Worm (Caenorhabditis elegans) whole organism, midembryonic: ENCODE data around the gene Y12A6A.1.

ENCODE experiments used
- T22C8.4 ChIP-seq: fragments of 200-800 bp; sonication (Bioruptor generic); IDR thresholded peaks from 2 replicates; pipeline ENCODE4 v1.3.6; 2022; ENCODE audit warnings: missing genetic modification characterization, missing compliant biosample characterization
- cog-1 ChIP-seq: sonication (generic microtip); optimal IDR thresholded peaks from 2 replicates; lab custom pipeline; 2016; ENCODE audit warnings: missing genetic modification characterization, missing compliant biosample characterization
- flt-1 ChIP-seq: fragments of 200-800 bp; sonication (Bioruptor generic); IDR thresholded peaks from 2 replicates; pipeline ENCODE4 v1.3.6; 2022; ENCODE audit warnings: missing genetic modification characterization, missing compliant biosample characterization
- klf-2 ChIP-seq: fragments of 200-800 bp; sonication (Bioruptor generic); conservative IDR thresholded peaks from 2 replicates; pipeline ENCODE4 v1.3.6; 2022; ENCODE audit warnings: missing genetic modification reagents, missing genetic modification characterization, missing compliant biosample characterization
- ref-1 ChIP-seq: fragments of 200-800 bp; sonication (Bioruptor generic); conservative IDR thresholded peaks from 2 replicates; pipeline ENCODE4 v1.3.6; 2022; ENCODE audit warnings: missing genetic modification reagents, missing genetic modification characterization, missing compliant biosample characterization
- tab-1 ChIP-seq: fragments of 200-800 bp; sonication (Bioruptor generic); IDR thresholded peaks from 2 replicates; pipeline ENCODE4 v1.3.6; 2022; ENCODE audit warnings: missing genetic modification characterization, missing compliant biosample characterization
- ztf-29 ChIP-seq: fragments of 200-800 bp; sonication (Bioruptor generic); IDR thresholded peaks from 2 replicates; pipeline ENCODE4 v1.3.6; 2022; ENCODE audit warnings: missing genetic modification reagents, missing genetic modification characterization, missing compliant biosample characterization

DNA sequence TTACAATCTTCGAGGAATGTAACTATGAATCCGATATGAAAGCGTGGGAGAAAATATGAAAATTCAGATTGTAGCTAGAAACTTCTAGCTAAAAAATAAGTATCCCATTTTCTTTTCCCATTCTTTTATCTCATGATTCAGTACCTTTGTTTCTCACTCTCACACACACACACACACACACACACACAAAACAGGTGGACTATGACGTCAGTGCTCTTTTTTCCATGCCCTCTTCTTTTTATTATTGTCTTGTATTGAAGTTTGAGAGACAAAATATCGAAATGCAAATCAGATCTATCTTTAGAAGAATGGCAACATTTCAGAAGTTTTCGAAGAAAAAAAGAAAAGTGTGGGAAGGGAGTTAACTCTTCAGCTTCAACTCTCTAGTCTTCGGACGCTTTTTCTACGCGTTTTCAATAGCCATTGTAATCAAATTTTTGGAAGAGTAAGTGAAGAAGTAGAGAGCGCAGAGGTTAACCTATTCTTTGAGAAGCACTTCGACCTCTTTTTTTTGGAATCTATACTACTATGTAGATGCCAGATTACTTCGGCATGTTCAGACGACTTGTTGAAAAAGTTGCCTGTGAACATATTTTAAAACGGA is 12.4 kb upstream of the Y12A6A.1 start:
- no peak for TF ChIP-seq flt-1 (GFP tag; lab: Robert Waterston, UW)
- no peak for TF ChIP-seq klf-2 (GFP tag; lab: Robert Waterston, UW)
- TF ChIP-seq ref-1 = no peak
- TF ChIP-seq tab-1 (GFP tag; lab: Robert Waterston, UW) = no peak
- TF ChIP-seq cog-1 (tag; lab: Kevin White, UChicago) = no peak
- TF ChIP-seq T22C8.4 = no peak
- TF ChIP-seq ztf-29 (GFP tag; lab: Robert Waterston, UW) = no peak
